Worm (Caenorhabditis elegans): Measurements from ENCODE around the gene H01M10.2.

- TF ChIP-seq pqm-1 (tag; optimal IDR thresholded peaks at IDR 0.05) (no peak), hlh-6 (tag; optimal IDR thresholded peaks at IDR 0.05) (no peak), dve-1 (tag; optimal IDR thresholded peaks at IDR 0.05) (no peak), gmeb-2 (tag; optimal IDR thresholded peaks at IDR 0.05) (no peak)
These were observed 11.1 kb upstream of the H01M10.2 start for ce11 chrX:2596605-2597004.

Measured in whole organism, late embryonic.